Worm (Caenorhabditis elegans) whole organism, midembryonic: ENCODE data around the gene wdr-62.

Source experiments
- T22C8.4 ChIP-seq: fragments of 200-800 bp; sonication (Bioruptor generic); IDR thresholded peaks from 2 replicates; pipeline ENCODE4 v1.3.6; 2022; ENCODE audit warnings: missing genetic modification characterization, missing compliant biosample characterization
- cog-1 ChIP-seq: sonication (generic microtip); optimal IDR thresholded peaks from 2 replicates; lab custom pipeline; 2016; ENCODE audit warnings: missing genetic modification characterization, missing compliant biosample characterization
- flt-1 ChIP-seq: fragments of 200-800 bp; sonication (Bioruptor generic); IDR thresholded peaks from 2 replicates; pipeline ENCODE4 v1.3.6; 2022; ENCODE audit warnings: missing genetic modification characterization, missing compliant biosample characterization
- klf-2 ChIP-seq: fragments of 200-800 bp; sonication (Bioruptor generic); conservative IDR thresholded peaks from 2 replicates; pipeline ENCODE4 v1.3.6; 2022; ENCODE audit warnings: missing genetic modification reagents, missing genetic modification characterization, missing compliant biosample characterization
- med-1 ChIP-seq: sonication (generic microtip); optimal IDR thresholded peaks from 2 replicates; lab custom pipeline; 2017; ENCODE audit warnings: missing genetic modification characterization, mild to moderate bottlenecking, missing compliant biosample characterization, antibody characterized with exemption, missing genetic modification reagents; ENCODE audit not compliant: insufficient read depth
- ref-1 ChIP-seq: fragments of 200-800 bp; sonication (Bioruptor generic); conservative IDR thresholded peaks from 2 replicates; pipeline ENCODE4 v1.3.6; 2022; ENCODE audit warnings: missing genetic modification reagents, missing genetic modification characterization, missing compliant biosample characterization
- tab-1 ChIP-seq: fragments of 200-800 bp; sonication (Bioruptor generic); IDR thresholded peaks from 2 replicates; pipeline ENCODE4 v1.3.6; 2022; ENCODE audit warnings: missing genetic modification characterization, missing compliant biosample characterization
- ztf-23 ChIP-seq: fragments of 200-800 bp; sonication (Bioruptor generic); IDR thresholded peaks from 2 replicates; pipeline ENCODE4 v1.3.6; 2022; ENCODE audit warnings: missing genetic modification reagents, missing genetic modification characterization, missing compliant biosample characterization
- ztf-29 ChIP-seq: fragments of 200-800 bp; sonication (Bioruptor generic); IDR thresholded peaks from 2 replicates; pipeline ENCODE4 v1.3.6; 2022; ENCODE audit warnings: missing genetic modification reagents, missing genetic modification characterization, missing compliant biosample characterization

Gene wdr-62

DNA sequence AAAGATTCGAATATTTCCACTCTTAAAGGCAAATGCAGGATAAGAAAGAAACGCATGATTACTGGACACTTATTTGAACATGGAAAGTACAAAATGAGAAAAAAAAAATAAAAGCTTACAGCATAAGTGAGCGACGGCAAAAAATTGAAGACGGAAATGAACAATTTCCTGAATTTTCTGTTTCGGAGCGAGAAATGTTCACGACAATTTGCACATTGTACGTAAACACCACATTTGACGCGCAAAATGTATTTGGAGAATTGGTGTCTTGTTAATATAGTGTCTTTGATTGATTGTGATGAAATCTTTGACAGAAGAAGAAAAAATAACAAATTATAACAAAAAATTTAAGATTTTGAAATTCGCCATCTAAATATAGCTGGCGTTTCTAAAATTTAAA is 18.3 kb upstream of the wdr-62 start, which contains the start of gene F36D4.5:
Gene F36D4.5 (minus strand): TSS at position 225 of the 400 bp plus-strand sequence.
- TF ChIP-seq ref-1: no peak
- no peak for TF ChIP-seq flt-1 (GFP tag; lab: Robert Waterston, UW)
- no peak for TF ChIP-seq med-1
- no peak for TF ChIP-seq ztf-29
- TF ChIP-seq T22C8.4: no peak
- no peak for TF ChIP-seq tab-1 (GFP tag; lab: Robert Waterston, UW)
- TF ChIP-seq klf-2 (GFP tag; lab: Robert Waterston, UW): no peak
- TF ChIP-seq cog-1 (tag; lab: Kevin White, UChicago): no peak
- TF ChIP-seq ztf-23 (GFP tag; lab: Robert Waterston, UW): no peak

DNA sequence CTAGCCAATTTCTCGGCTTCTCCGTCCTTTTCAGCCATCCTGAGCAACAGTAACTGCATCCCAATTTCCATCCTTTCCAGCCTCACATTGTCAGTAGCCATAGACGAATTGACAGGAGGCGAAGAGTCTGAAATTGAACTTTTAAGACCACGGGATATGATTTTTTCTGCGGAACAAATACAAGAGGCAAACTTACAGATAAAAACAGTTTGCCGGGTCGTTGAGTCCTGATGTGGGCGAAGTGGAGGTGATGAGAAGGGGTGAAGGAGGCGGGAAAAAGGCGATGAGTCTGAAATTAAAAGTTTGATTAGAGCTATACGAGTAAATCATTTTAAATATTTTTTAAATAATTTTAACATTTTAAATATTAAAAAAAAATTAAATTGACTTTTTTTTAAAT is 16.8 kb upstream of the wdr-62 start, which contains the start of gene F36D4.6:
Gene F36D4.6 (minus strand): TSS at position 101 of the 400 bp plus-strand sequence.
- TF ChIP-seq flt-1 (GFP tag; lab: Robert Waterston, UW): no peak
- no peak for TF ChIP-seq cog-1 (tag; lab: Kevin White, UChicago)
- no peak for TF ChIP-seq med-1
- no peak for TF ChIP-seq klf-2 (GFP tag; lab: Robert Waterston, UW)
- TF ChIP-seq ztf-23 (GFP tag; lab: Robert Waterston, UW): no peak
- no peak for TF ChIP-seq ref-1
- TF ChIP-seq ztf-29: no peak
- no peak for TF ChIP-seq tab-1 (GFP tag; lab: Robert Waterston, UW)
- TF ChIP-seq T22C8.4: no peak

DNA sequence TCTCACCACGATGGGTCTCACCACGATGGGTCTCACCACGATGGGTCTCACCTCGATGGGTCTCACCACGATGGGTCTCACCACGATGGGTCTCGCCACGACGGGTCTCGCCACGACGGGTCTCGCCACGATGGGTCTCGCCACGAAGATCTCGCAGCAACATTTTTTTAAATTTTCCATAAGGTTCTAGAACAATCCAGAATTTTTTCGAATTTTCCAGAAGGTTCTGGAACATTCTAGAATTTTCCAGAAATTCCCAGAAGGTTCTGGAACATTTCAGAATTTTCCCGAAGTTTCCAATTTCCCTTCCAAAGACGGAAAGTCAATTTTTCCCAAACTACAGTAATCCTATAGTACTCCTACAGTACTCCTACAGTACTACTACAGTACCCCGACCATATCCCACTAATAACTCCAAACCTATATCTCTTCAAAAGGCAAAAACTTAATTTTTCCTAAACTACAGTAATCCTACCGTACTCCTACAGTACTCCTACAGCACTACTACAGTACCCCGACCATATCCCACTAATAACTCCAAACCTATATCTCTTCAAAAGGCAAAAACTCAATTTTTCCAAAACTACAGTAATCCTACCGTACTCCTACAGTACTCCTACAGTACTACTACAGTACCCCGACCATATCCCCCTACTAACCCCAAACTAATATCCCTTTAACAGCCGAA is 4.4 kb upstream of the wdr-62 start, which contains the start of gene Y54B9A.1:
Gene Y54B9A.1 (minus strand): TSS at position 235 of the 688 bp plus-strand sequence.
- peak; percentile 52; the same call in 1 of the 2 replicates for TF ChIP-seq ztf-23 (GFP tag; lab: Robert Waterston, UW)
- TF ChIP-seq flt-1 (GFP tag; lab: Robert Waterston, UW): peak; percentile 55; the same call in 1 of the 2 replicates

DNA sequence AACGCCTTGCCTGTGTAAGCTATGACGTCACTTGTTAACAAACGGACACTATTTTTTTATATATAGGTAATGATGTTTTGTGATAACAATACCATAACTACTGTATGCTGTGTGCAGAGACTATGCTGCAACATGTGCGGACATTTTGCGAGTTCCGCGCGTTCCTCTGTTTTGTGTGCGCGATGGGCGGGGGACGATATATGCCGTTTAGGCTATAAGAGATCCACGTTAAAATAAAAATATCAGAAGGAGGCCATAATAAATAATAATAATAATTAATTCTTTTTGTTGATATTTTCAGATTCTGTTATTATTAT is 3.9 kb upstream of the wdr-62 start:
- TF ChIP-seq tab-1 (GFP tag; lab: Robert Waterston, UW) (no peak), med-1 (no peak), flt-1 (GFP tag; lab: Robert Waterston, UW) (no peak), ztf-23 (GFP tag; lab: Robert Waterston, UW) (no peak), ref-1 (no peak), T22C8.4 (no peak), klf-2 (GFP tag; lab: Robert Waterston, UW) (no peak), cog-1 (tag; lab: Kevin White, UChicago) (no peak)

DNA sequence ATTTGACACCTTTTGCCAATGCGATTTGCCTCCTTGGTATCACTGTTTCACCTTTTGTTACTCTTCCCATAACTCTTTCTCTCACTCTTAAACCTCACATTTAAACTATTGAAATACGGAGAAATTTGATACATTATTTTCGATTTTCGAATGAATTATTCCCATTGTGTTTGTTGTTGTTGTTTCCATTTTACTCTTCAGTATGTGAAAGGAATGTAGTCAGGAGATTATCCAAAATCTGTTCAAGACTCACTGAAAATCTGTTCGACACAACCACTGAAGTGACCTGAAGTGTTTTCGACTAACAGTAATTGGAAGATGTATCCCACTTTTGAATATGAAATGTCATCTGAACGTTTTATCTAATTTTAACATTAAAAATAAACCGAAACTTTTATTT is 2.8 kb upstream of the wdr-62 start:
- TF ChIP-seq ztf-29 (no peak), med-1 (no peak), ztf-23 (GFP tag; lab: Robert Waterston, UW) (no peak), ref-1 (no peak), tab-1 (GFP tag; lab: Robert Waterston, UW) (no peak), T22C8.4 (no peak), flt-1 (GFP tag; lab: Robert Waterston, UW) (no peak), klf-2 (GFP tag; lab: Robert Waterston, UW) (no peak), cog-1 (tag; lab: Kevin White, UChicago) (no peak)

DNA sequence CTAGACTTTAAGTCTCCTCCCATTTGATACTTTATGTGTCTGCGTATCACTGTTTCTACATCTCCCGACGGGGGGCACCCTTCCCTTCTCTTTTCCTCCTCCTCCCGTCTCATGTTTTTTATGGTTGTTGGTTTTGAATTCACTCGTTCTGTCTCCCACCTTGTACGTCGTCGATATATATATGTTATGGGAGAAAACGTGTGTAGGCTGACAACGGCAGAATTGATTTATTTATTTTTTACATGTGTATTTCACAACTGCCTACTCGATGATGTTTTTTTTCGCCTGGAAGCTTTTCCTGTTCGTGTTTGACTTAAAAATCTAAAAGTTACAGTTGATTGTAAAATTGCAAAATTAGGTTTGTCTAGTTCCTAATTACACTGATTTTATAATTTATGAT is 1.4 kb upstream of the wdr-62 start:
- TF ChIP-seq tab-1 (GFP tag; lab: Robert Waterston, UW) (no peak), cog-1 (tag; lab: Kevin White, UChicago) (no peak), klf-2 (GFP tag; lab: Robert Waterston, UW) (no peak), med-1 (no peak), ref-1 (no peak)

DNA sequence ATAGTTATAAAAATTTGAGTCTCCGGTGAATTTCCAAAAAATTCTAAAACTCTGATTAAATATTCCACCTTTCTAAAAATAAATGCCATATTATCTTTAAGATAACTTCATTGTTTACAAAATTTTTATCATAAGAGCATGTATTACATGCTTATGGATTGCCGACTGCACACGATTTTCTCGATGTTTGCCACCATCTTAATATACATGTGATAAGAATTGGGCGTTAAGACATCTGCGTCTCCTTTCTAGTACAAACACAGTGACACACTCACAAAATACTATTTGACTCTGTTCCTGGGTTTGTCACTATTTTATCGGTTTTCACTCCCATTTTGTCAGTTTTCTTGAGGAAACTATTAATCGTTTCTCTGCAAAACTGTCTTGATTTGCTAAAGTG is 739 bp upstream of the wdr-62 start:
- TF ChIP-seq cog-1 (tag; lab: Kevin White, UChicago) (no peak), tab-1 (GFP tag; lab: Robert Waterston, UW) (no peak), ztf-23 (GFP tag; lab: Robert Waterston, UW) (no peak), ztf-29 (no peak), klf-2 (GFP tag; lab: Robert Waterston, UW) (no peak), med-1 (no peak), ref-1 (no peak), T22C8.4 (no peak), flt-1 (GFP tag; lab: Robert Waterston, UW) (no peak)

DNA sequence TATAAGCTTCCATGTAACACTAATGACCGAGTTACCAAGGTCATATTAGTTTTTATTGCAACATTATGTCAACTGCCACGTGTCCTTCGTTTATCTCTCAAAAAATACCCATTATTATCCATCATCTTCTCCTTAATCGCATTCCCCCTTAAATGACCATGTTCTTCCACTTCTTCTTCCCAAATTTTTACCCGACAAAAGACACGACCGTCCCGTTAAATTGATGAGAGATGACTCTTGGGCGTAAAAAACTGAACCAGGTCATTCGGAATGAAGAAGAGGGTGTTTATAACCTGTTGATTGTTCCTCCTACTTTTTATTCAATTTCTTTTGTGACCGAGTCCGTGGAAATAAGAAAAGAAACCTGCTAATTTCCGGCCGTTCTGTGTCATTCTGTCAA is 770 bp downstream of the wdr-62 start:
- TF ChIP-seq ref-1 (no peak), klf-2 (GFP tag; lab: Robert Waterston, UW) (no peak), ztf-29 (no peak), cog-1 (tag; lab: Kevin White, UChicago) (no peak), tab-1 (GFP tag; lab: Robert Waterston, UW) (no peak), flt-1 (GFP tag; lab: Robert Waterston, UW) (no peak), ztf-23 (GFP tag; lab: Robert Waterston, UW) (no peak), T22C8.4 (no peak), med-1 (no peak)

DNA sequence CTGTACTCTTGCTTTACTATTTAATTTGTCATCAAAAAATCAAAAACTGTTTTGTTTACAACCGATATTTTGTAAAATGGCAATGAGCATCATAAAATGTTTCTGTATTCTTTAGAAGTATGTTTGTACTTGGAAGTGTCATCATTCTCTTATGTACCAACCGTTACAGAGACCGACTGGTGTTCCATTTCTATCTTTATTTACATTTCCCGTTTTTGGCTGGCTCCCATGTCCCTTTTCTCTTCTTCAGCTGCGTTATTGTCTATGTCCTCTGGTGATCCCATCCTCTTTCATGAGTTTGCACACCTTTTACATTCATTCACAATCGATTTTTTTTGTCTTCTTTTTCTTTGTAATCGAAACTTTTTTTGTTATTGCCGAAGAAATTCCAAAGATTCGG is 7.6 kb downstream of the wdr-62 start:
- TF ChIP-seq cog-1 (tag; lab: Kevin White, UChicago): no peak
- no peak for TF ChIP-seq tab-1 (GFP tag; lab: Robert Waterston, UW)
- TF ChIP-seq flt-1 (GFP tag; lab: Robert Waterston, UW): no peak
- no peak for TF ChIP-seq ztf-29
- TF ChIP-seq med-1: no peak
- no peak for TF ChIP-seq T22C8.4
- no peak for TF ChIP-seq ztf-23 (GFP tag; lab: Robert Waterston, UW)
- no peak for TF ChIP-seq ref-1
- no peak for TF ChIP-seq klf-2 (GFP tag; lab: Robert Waterston, UW)

DNA sequence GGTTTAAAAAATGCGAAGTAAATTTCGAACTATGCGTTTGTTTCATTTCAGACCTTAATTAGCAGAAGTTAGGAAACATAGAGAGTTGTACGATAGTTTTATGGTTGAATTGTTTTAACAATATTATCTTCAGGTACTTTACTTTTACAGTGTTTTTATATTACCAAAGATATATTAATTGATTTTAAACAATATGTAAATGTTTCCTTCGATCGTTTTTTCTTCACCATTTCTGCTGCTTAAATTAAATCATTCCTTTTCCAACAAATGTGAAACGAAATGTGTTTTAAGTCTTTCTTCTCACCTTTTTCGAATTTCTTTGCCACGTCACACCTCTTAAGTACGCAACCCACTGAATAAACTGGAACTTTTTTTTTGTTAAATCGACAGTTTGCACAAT is 9.5 kb downstream of the wdr-62 start:
- TF ChIP-seq cog-1 (tag; lab: Kevin White, UChicago) (no peak), T22C8.4 (no peak), flt-1 (GFP tag; lab: Robert Waterston, UW) (no peak), ztf-23 (GFP tag; lab: Robert Waterston, UW) (no peak), ztf-29 (no peak), med-1 (no peak), klf-2 (GFP tag; lab: Robert Waterston, UW) (no peak), tab-1 (GFP tag; lab: Robert Waterston, UW) (no peak), ref-1 (no peak)
